Worm (Caenorhabditis elegans) whole organism, midembryonic: ENCODE measurements around the gene tbc-8.

Experiments
- T22C8.4 ChIP-seq: fragments of 200-800 bp; sonication (Bioruptor generic); IDR thresholded peaks from 2 replicates; pipeline ENCODE4 v1.3.6; 2022; ENCODE audit warnings: missing genetic modification characterization, missing compliant biosample characterization
- cog-1 ChIP-seq: sonication (generic microtip); optimal IDR thresholded peaks from 2 replicates; lab custom pipeline; 2016; ENCODE audit warnings: missing genetic modification characterization, missing compliant biosample characterization
- flt-1 ChIP-seq: fragments of 200-800 bp; sonication (Bioruptor generic); IDR thresholded peaks from 2 replicates; pipeline ENCODE4 v1.3.6; 2022; ENCODE audit warnings: missing genetic modification characterization, missing compliant biosample characterization
- klf-2 ChIP-seq: fragments of 200-800 bp; sonication (Bioruptor generic); conservative IDR thresholded peaks from 2 replicates; pipeline ENCODE4 v1.3.6; 2022; ENCODE audit warnings: missing genetic modification reagents, missing genetic modification characterization, missing compliant biosample characterization
- med-1 ChIP-seq: sonication (generic microtip); optimal IDR thresholded peaks from 2 replicates; lab custom pipeline; 2017; ENCODE audit warnings: missing genetic modification characterization, mild to moderate bottlenecking, missing compliant biosample characterization, antibody characterized with exemption, missing genetic modification reagents; ENCODE audit not compliant: insufficient read depth
- ref-1 ChIP-seq: fragments of 200-800 bp; sonication (Bioruptor generic); conservative IDR thresholded peaks from 2 replicates; pipeline ENCODE4 v1.3.6; 2022; ENCODE audit warnings: missing genetic modification reagents, missing genetic modification characterization, missing compliant biosample characterization
- tab-1 ChIP-seq: fragments of 200-800 bp; sonication (Bioruptor generic); IDR thresholded peaks from 2 replicates; pipeline ENCODE4 v1.3.6; 2022; ENCODE audit warnings: missing genetic modification characterization, missing compliant biosample characterization
- ztf-23 ChIP-seq: fragments of 200-800 bp; sonication (Bioruptor generic); IDR thresholded peaks from 2 replicates; pipeline ENCODE4 v1.3.6; 2022; ENCODE audit warnings: missing genetic modification reagents, missing genetic modification characterization, missing compliant biosample characterization
- ztf-29 ChIP-seq: fragments of 200-800 bp; sonication (Bioruptor generic); IDR thresholded peaks from 2 replicates; pipeline ENCODE4 v1.3.6; 2022; ENCODE audit warnings: missing genetic modification reagents, missing genetic modification characterization, missing compliant biosample characterization

DNA sequence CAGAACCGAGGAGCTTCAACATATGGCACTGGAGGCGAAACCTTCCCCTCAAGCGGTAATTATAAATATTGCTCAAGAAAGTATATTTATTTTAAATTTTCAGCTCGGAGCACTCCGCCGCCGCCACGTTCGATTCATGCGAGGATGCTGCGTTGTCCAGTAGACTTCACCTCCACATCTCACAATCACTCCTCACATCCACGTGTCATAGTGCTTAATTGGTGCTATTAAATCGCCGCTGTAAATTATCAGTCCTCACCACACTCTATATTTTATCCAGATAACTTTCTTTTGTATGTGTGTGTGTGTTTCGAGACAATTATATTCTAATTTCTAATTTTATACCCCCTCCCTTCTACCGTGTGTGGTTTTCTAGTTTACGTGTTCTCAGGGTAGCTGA lies 10.2 kb upstream of the tbc-8 start:
- TF ChIP-seq med-1 (no peak), cog-1 (tag; lab: Kevin White, UChicago) (no peak), flt-1 (GFP tag; lab: Robert Waterston, UW) (no peak), ref-1 (GFP tag; lab: Robert Waterston, UW) (no peak), tab-1 (GFP tag; lab: Robert Waterston, UW) (no peak), ztf-29 (GFP tag; lab: Robert Waterston, UW) (no peak), T22C8.4 (GFP tag; lab: Robert Waterston, UW) (no peak), ztf-23 (GFP tag; lab: Robert Waterston, UW) (no peak), klf-2 (GFP tag; lab: Robert Waterston, UW) (no peak)
